Worm (Caenorhabditis elegans) whole organism, L2 larva: ENCODE measurements around the gene clec-1.

Source experiments
- Y55F3AM.14 ChIP-seq: fragments of 200-800 bp; sonication (Bioruptor generic); optimal IDR thresholded peaks from 2 replicates; lab custom pipeline; 2018; ENCODE audit warnings: mild to moderate bottlenecking, missing genetic modification characterization, missing compliant biosample characterization
- ama-1 ChIP-seq: fragments of 150-350 bp; optimal IDR thresholded peaks from 2 replicates; lab custom pipeline; 2018; ENCODE audit warnings: inconsistent platforms
- blmp-1 ChIP-seq: sonication (generic microtip); optimal IDR thresholded peaks from 2 replicates; lab custom pipeline; 2017; ENCODE audit warnings: missing genetic modification characterization, mild to moderate bottlenecking, missing compliant biosample characterization, antibody characterized with exemption, moderate library complexity; ENCODE audit not compliant: insufficient read depth
- lin-39 ChIP-seq: fragments of 150-350 bp; optimal IDR thresholded peaks from 2 replicates; lab custom pipeline; 2014; ENCODE audit warnings: missing biosample characterization, missing genetic modification reagents, missing genetic modification characterization

- TF ChIP-seq lin-39 (tag; lab: Kevin White, UChicago) = no peak
- no peak for TF ChIP-seq ama-1 (lab: Kevin White, UChicago)
- no peak for TF ChIP-seq blmp-1 (tag; lab: Kevin White, UChicago)
- no peak for TF ChIP-seq Y55F3AM.14 (GFP tag; lab: Kevin White, UChicago)
Observed at ce11 chrV:5682530-5682929, 17.4 kb upstream of the clec-1 start, which contains the start of gene prp-39.
